Fruit fly (Drosophila melanogaster): Measurements from ENCODE around the gene CG42465.

DNA sequence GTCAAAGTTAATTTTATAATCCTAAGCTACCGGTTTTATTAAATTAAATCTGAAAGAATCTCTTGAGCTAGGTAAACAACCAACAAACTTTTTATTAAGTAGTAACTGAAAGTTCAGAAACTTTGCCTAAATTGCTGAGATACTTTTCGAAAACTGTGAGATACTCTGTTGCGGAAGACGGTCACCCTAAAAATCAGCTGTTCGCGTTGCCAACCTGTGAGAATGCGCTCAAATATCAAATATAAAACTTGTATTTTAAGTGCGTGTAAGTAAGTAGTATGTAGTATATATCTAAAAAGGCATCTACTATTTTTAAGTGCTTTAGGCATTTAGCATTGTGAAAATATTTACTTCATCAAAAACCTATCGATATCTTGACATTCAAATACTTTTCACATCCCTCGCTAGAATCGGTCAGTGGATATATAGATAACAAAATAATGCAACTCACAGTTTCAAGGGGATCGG lies 13.0 kb downstream of the CG42465 start, which contains the start of the genes CG31955 and CG2818:
- TF ChIP-seq Pif1A (GFP tag; optimal IDR thresholded peaks at IDR 0.05) (no peak), CG15710 (tag; optimal IDR thresholded peaks at IDR 0.05) (no peak), CG17806 (tag; optimal IDR thresholded peaks at IDR 0.05) (no peak), CG13204 (GFP tag; optimal IDR thresholded peaks at IDR 0.05) (no peak), CG8301 (tag; optimal IDR thresholded peaks at IDR 0.05) (no peak), CG12605 (GFP tag; IDR thresholded peaks at IDR 0.05) (no peak), Snoo (tag; optimal IDR thresholded peaks at IDR 0.05) (no peak), Pif1B (GFP tag; optimal IDR thresholded peaks at IDR 0.05) (no peak), gl (tag; optimal IDR thresholded peaks at IDR 0.05) (no peak), CG4496 (GFP tag; IDR thresholded peaks at IDR 0.05) (no peak), CG32121 (GFP tag; IDR thresholded peaks at IDR 0.05) (no peak), CG9948 (tag; optimal IDR thresholded peaks at IDR 0.05) (no peak), CG8159 (tag; optimal IDR thresholded peaks at IDR 0.05) (no peak)

Data from whole organism, pupa.